Fruit fly (Drosophila melanogaster) whole organism, prepupa: Measurements from ENCODE around the gene CG14989.

Experiments used
- Blimp-1 ChIP-seq: fragments of 200-800 bp; sonication (Bioruptor generic); optimal IDR thresholded peaks from 3 replicates; lab custom pipeline; 2017; ENCODE audit warnings: missing biosample characterization, missing genetic modification characterization, mild to moderate bottlenecking, moderate library complexity, missing genetic modification reagents
- CG10631 ChIP-seq: fragments of 200-800 bp; sonication (Bioruptor generic); optimal IDR thresholded peaks from 2 replicates; lab custom pipeline; 2016; ENCODE audit warnings: missing biosample characterization, missing genetic modification characterization
- CG10669 ChIP-seq: fragments of 200-800 bp; sonication (Bioruptor generic); optimal IDR thresholded peaks from 3 replicates; lab custom pipeline; 2018; ENCODE audit warnings: missing biosample characterization, mild to moderate bottlenecking, missing genetic modification characterization, moderate library complexity
- CG11294 ChIP-seq: fragments of 200-800 bp; sonication (Bioruptor generic); IDR thresholded peaks from 2 replicates; pipeline ENCODE4 v1.3.6; 2022; ENCODE audit warnings: missing biosample characterization, missing genetic modification characterization
- CG11762 ChIP-seq: fragments of 200-800 bp; sonication (Bioruptor generic); optimal IDR thresholded peaks from 3 replicates; lab custom pipeline; 2016; ENCODE audit warnings: missing biosample characterization, missing genetic modification characterization; ENCODE audit not compliant: insufficient read depth
- CG11902 ChIP-seq: fragments of 200-800 bp; sonication (Bioruptor generic); optimal IDR thresholded peaks from 3 replicates; lab custom pipeline; 2016; ENCODE audit warnings: missing biosample characterization, missing genetic modification characterization
- CG15336 ChIP-seq: fragments of 200-800 bp; sonication (Bioruptor generic); IDR thresholded peaks from 2 replicates; pipeline ENCODE4 v1.3.6; 2022; ENCODE audit warnings: missing biosample characterization, missing genetic modification characterization
- CG1621 ChIP-seq: fragments of 200-800 bp; sonication (Bioruptor generic); optimal IDR thresholded peaks from 3 replicates; lab custom pipeline; 2018; ENCODE audit warnings: missing biosample characterization, mild to moderate bottlenecking, missing genetic modification characterization
- CG16779 ChIP-seq: fragments of 200-800 bp; sonication (Bioruptor generic); optimal IDR thresholded peaks from 3 replicates; lab custom pipeline; 2017; ENCODE audit warnings: missing biosample characterization, mild to moderate bottlenecking, missing genetic modification characterization
- CG3032 ChIP-seq: fragments of 200-800 bp; optimal IDR thresholded peaks from 2 replicates; lab custom pipeline; 2019; ENCODE audit warnings: missing biosample characterization, mild to moderate bottlenecking, missing genetic modification characterization, moderate library complexity
- CG32006 ChIP-seq: fragments of 200-800 bp; sonication (Bioruptor generic); optimal IDR thresholded peaks from 3 replicates; lab custom pipeline; 2017; ENCODE audit warnings: missing biosample characterization, mild to moderate bottlenecking, missing genetic modification characterization
- CG34406 ChIP-seq: fragments of 200-800 bp; sonication (Bioruptor generic); optimal IDR thresholded peaks from 3 replicates; lab custom pipeline; 2016; ENCODE audit warnings: missing biosample characterization, missing genetic modification characterization
- CG3919 ChIP-seq: fragments of 200-800 bp; sonication (Bioruptor generic); optimal IDR thresholded peaks from 3 replicates; lab custom pipeline; 2016; ENCODE audit warnings: missing biosample characterization, missing genetic modification characterization
- CG4318 ChIP-seq: fragments of 200-800 bp; sonication (Bioruptor generic); optimal IDR thresholded peaks from 3 replicates; lab custom pipeline; 2017; ENCODE audit warnings: missing biosample characterization, mild to moderate bottlenecking, missing genetic modification characterization
- CG6163 ChIP-seq: fragments of 200-800 bp; sonication (Bioruptor generic); IDR thresholded peaks from 3 replicates; pipeline ENCODE4 v1.3.6; 2022; ENCODE audit warnings: missing biosample characterization, missing genetic modification characterization
- CG6276 ChIP-seq: fragments of 200-800 bp; sonication (Bioruptor generic); optimal IDR thresholded peaks from 2 replicates; lab custom pipeline; 2017; ENCODE audit warnings: missing biosample characterization, mild to moderate bottlenecking, missing genetic modification characterization
- CG6808 ChIP-seq: fragments of 200-800 bp; sonication (Bioruptor generic); optimal IDR thresholded peaks from 3 replicates; lab custom pipeline; 2017; ENCODE audit warnings: missing biosample characterization, missing genetic modification characterization, mild to moderate bottlenecking, moderate library complexity, missing genetic modification reagents
- CG6854 ChIP-seq: fragments of 200-800 bp; sonication (Bioruptor generic); optimal IDR thresholded peaks from 2 replicates; lab custom pipeline; 2017; ENCODE audit warnings: missing biosample characterization, mild to moderate bottlenecking, missing genetic modification characterization
- CG7368 ChIP-seq: fragments of 200-800 bp; sonication (Bioruptor generic); optimal IDR thresholded peaks from 3 replicates; lab custom pipeline; 2016; ENCODE audit warnings: missing biosample characterization, missing genetic modification characterization
- CG8119 ChIP-seq: fragments of 200-800 bp; sonication (Bioruptor generic); IDR thresholded peaks from 3 replicates; pipeline ENCODE4 v1.3.6; 2022; ENCODE audit warnings: missing biosample characterization, missing genetic modification characterization
- CG8632 ChIP-seq: fragments of 200-800 bp; sonication (Bioruptor generic); optimal IDR thresholded peaks from 3 replicates; lab custom pipeline; 2016; ENCODE audit warnings: missing biosample characterization, missing genetic modification characterization
- Eip78C ChIP-seq: fragments of 200-800 bp; sonication (Bioruptor generic); peaks from one replicate; lab custom pipeline; 2016; ENCODE audit warnings: missing biosample characterization, missing genetic modification characterization
- Gug ChIP-seq: fragments of 200-800 bp; sonication (Bioruptor generic); IDR thresholded peaks from 2 replicates; pipeline ENCODE4 v1.3.6; 2022; ENCODE audit warnings: missing biosample characterization, missing genetic modification characterization
- Hr38 ChIP-seq: sonication (Bioruptor generic); optimal IDR thresholded peaks from 2 replicates; lab custom pipeline; 2016; ENCODE audit warnings: missing biosample characterization, missing genetic modification characterization
- Hr39 ChIP-seq: fragments of 200-800 bp; sonication (Bioruptor generic); optimal IDR thresholded peaks from 2 replicates; lab custom pipeline; 2016; ENCODE audit warnings: missing biosample characterization, missing genetic modification characterization
- Hr4 ChIP-seq: fragments of 200-800 bp; sonication (Bioruptor generic); optimal IDR thresholded peaks from 3 replicates; lab custom pipeline; 2016; ENCODE audit warnings: missing biosample characterization, missing genetic modification characterization
- Lpt ChIP-seq: fragments of 200-800 bp; sonication (Bioruptor generic); optimal IDR thresholded peaks from 3 replicates; lab custom pipeline; 2016; ENCODE audit warnings: missing biosample characterization, missing genetic modification characterization
- OdsH ChIP-seq: fragments of 200-800 bp; sonication (Bioruptor generic); optimal IDR thresholded peaks from 3 replicates; lab custom pipeline; 2016; ENCODE audit warnings: missing biosample characterization, missing genetic modification characterization
- Sox102F ChIP-seq: fragments of 200-800 bp; sonication (Bioruptor generic); optimal IDR thresholded peaks from 2 replicates; lab custom pipeline; 2016; ENCODE audit warnings: missing biosample characterization, mild to moderate bottlenecking, missing genetic modification characterization
- Sox14 ChIP-seq: fragments of 200-800 bp; sonication (Bioruptor generic); optimal IDR thresholded peaks from 3 replicates; lab custom pipeline; 2016; ENCODE audit warnings: missing biosample characterization, missing genetic modification characterization
- acj6 ChIP-seq: fragments of 200-800 bp; sonication (Bioruptor generic); optimal IDR thresholded peaks from 3 replicates; lab custom pipeline; 2016; ENCODE audit warnings: missing biosample characterization, missing genetic modification characterization
- dac ChIP-seq: fragments of 200-800 bp; sonication (Bioruptor generic); optimal IDR thresholded peaks from 2 replicates; lab custom pipeline; 2017; ENCODE audit warnings: missing biosample characterization, mild to moderate bottlenecking, missing genetic modification characterization
- dsx ChIP-seq: fragments of 200-800 bp; optimal IDR thresholded peaks from 3 replicates; lab custom pipeline; 2019; ENCODE audit warnings: missing biosample characterization, mild to moderate bottlenecking, missing genetic modification characterization, moderate library complexity; ENCODE audit not compliant: poor library complexity, severe bottlenecking
- eg ChIP-seq: fragments of 200-800 bp; sonication (Bioruptor generic); IDR thresholded peaks from 3 replicates; pipeline ENCODE4 v1.3.6; 2022; ENCODE audit warnings: missing biosample characterization, missing genetic modification characterization
- esn ChIP-seq: fragments of 200-800 bp; sonication (Bioruptor generic); optimal IDR thresholded peaks from 2 replicates; lab custom pipeline; 2016; ENCODE audit warnings: missing biosample characterization, mild to moderate bottlenecking, missing genetic modification characterization, moderate library complexity
- fd59A ChIP-seq: fragments of 200-800 bp; sonication (Bioruptor generic); optimal IDR thresholded peaks from 2 replicates; lab custom pipeline; 2017; ENCODE audit warnings: missing biosample characterization, mild to moderate bottlenecking, missing genetic modification characterization, missing genetic modification reagents
- fd85E ChIP-seq: fragments of 200-800 bp; sonication (Bioruptor generic); optimal IDR thresholded peaks from 3 replicates; lab custom pipeline; 2016; ENCODE audit warnings: missing biosample characterization, missing genetic modification characterization
- net ChIP-seq: fragments of 200-800 bp; sonication (Bioruptor generic); optimal IDR thresholded peaks from 3 replicates; lab custom pipeline; 2016; ENCODE audit warnings: missing biosample characterization, missing genetic modification characterization
- pdm3 ChIP-seq: fragments of 200-800 bp; sonication (Bioruptor generic); optimal IDR thresholded peaks from 3 replicates; lab custom pipeline; 2016; ENCODE audit warnings: missing biosample characterization, missing genetic modification characterization
- spab ChIP-seq: fragments of 200-800 bp; sonication (Bioruptor generic); optimal IDR thresholded peaks from 2 replicates; lab custom pipeline; 2017; ENCODE audit warnings: missing biosample characterization, mild to moderate bottlenecking, missing genetic modification characterization, missing genetic modification reagents
- ss ChIP-seq, 2 experiments: fragments of 200-800 bp; sonication (Bioruptor generic); optimal IDR thresholded peaks; 2 replicates in 1 of 2; 3 replicates in 1 of 2; lab custom pipeline; 2017 to 2018; ENCODE audit warnings: mild to moderate bottlenecking in 2 of 2, missing biosample characterization in 2 of 2, missing genetic modification characterization in 2 of 2, moderate library complexity in 1 of 2
- svp ChIP-seq: fragments of 200-800 bp; sonication (Bioruptor generic); peaks from one replicate; lab custom pipeline; 2016; ENCODE audit warnings: missing biosample characterization, missing genetic modification characterization
- vri ChIP-seq: fragments of 200-800 bp; sonication (Bioruptor generic); optimal IDR thresholded peaks from 3 replicates; lab custom pipeline; 2016; ENCODE audit warnings: missing biosample characterization, mild to moderate bottlenecking, missing genetic modification characterization

The CG14989 gene

dm6 chr3L:4068368-4068767, 19.0 kb upstream of the CG14989 start:
- TF ChIP-seq CG6163: 0 out of 3 replicates have a peak, but pooled peaks have one; percentile 16
- no peak for TF ChIP-seq dsx (GFP tag; lab: Kevin White, UChicago)
- peak; percentile 6 for TF ChIP-seq dac (GFP tag; lab: Kevin White, UChicago)
- TF ChIP-seq fd85E (GFP tag; lab: Kevin White, UChicago): no peak
- TF ChIP-seq Blimp-1 (GFP tag; lab: Kevin White, UChicago): no peak
- TF ChIP-seq CG8119 (GFP tag; lab: Robert Waterston, UW): 0 out of 3 replicates have a peak, but pooled peaks have one; percentile 33
- TF ChIP-seq CG6276 (GFP tag; lab: Kevin White, UChicago): peak; percentile 70
- TF ChIP-seq eg (GFP tag; lab: Robert Waterston, UW): peak; percentile 57; the same call in 2 of the 3 replicates
- TF ChIP-seq CG6808 (GFP tag; lab: Kevin White, UChicago): no peak
- peak; percentile 44; the same call in 1 of the 2 replicates for TF ChIP-seq CG15336 (GFP tag; lab: Robert Waterston, UW)
- no peak for TF ChIP-seq CG3919 (GFP tag; lab: Kevin White, UChicago)
- TF ChIP-seq CG16779 (tag; lab: Kevin White, UChicago): peak; percentile 50
- peak; percentile 33 for TF ChIP-seq Lpt
- TF ChIP-seq svp (GFP tag; lab: Kevin White, UChicago): peak; percentile 83
- TF ChIP-seq pdm3 (GFP tag; lab: Kevin White, UChicago): no peak
- TF ChIP-seq CG3032: no peak

dm6 chr3L:4069069-4069468, 18.3 kb upstream of the CG14989 start, which contains the start of gene CG32259:
Gene CG32259 (plus strand): TSS chr3L:4069369.
- TF ChIP-seq Sox102F: no peak
- TF ChIP-seq esn (GFP tag; lab: Kevin White, UChicago): no peak
- TF ChIP-seq vri (GFP tag; lab: Kevin White, UChicago): peak; percentile 27

dm6 chr3L:4070221-4070995, 17.0 kb upstream of the CG14989 start:
- TF ChIP-seq CG16779 (tag; lab: Kevin White, UChicago) (peak; percentile 91), dsx (GFP tag; lab: Kevin White, UChicago) (peak; percentile 94), esn (GFP tag; lab: Kevin White, UChicago) (peak; percentile 99), CG6854 (peak; percentile 97), pdm3 (GFP tag; lab: Kevin White, UChicago) (peak; percentile 99), net (peak; percentile 99), eg (GFP tag; lab: Robert Waterston, UW) (peak; percentile 99), CG3032 (peak; percentile 98), CG11762 (peak; percentile 98), ss (GFP tag; optimal IDR thresholded peaks at IDR 0.05; lab: Kevin White, UChicago) (peak; percentile 95 to 98), spab (GFP tag; lab: Kevin White, UChicago) (peak; percentile 96), CG32006 (peak; percentile 99), CG10669 (GFP tag; lab: Kevin White, UChicago) (peak; percentile 96), Eip78C (GFP tag; lab: Kevin White, UChicago) (peak; percentile 99), CG8119 (GFP tag; lab: Robert Waterston, UW) (peak; percentile 98), CG6163 (peak; percentile 99), Hr38 (GFP tag; lab: Kevin White, UChicago) (peak; percentile 88), Gug (GFP tag; lab: Robert Waterston, UW) (peak; percentile 99), fd59A (peak; percentile 98), CG1621 (tag; lab: Kevin White, UChicago) (peak; percentile 97), CG15336 (GFP tag; lab: Robert Waterston, UW) (peak; percentile 99), CG4318 (GFP tag; lab: Kevin White, UChicago) (peak; percentile 97), CG3919 (GFP tag; lab: Kevin White, UChicago) (peak; percentile 98), fd85E (GFP tag; lab: Kevin White, UChicago) (peak; percentile 92), CG8632 (GFP tag; lab: Kevin White, UChicago) (peak; percentile 96), acj6 (GFP tag; lab: Kevin White, UChicago) (peak; percentile 99), Lpt (peak; percentile 98), OdsH (GFP tag; lab: Kevin White, UChicago) (peak; percentile 99), CG11294 (GFP tag; lab: Robert Waterston, UW) (peak; percentile 98), CG34406 (GFP tag; lab: Kevin White, UChicago) (peak; percentile 98), CG11902 (GFP tag; lab: Kevin White, UChicago) (peak; percentile 99), dac (GFP tag; lab: Kevin White, UChicago) (peak; percentile 97), Hr4 (GFP tag; lab: Kevin White, UChicago) (peak; percentile 99), Sox14 (GFP tag; lab: Kevin White, UChicago) (peak; percentile 99), CG10631 (GFP tag; lab: Kevin White, UChicago) (peak; percentile 97), Hr39 (GFP tag; lab: Kevin White, UChicago) (peak; percentile 99), CG7368 (GFP tag; lab: Kevin White, UChicago) (peak; percentile 97)
